Fruit fly (Drosophila melanogaster) whole organism, embryonic: ENCODE data around the gene ich.
A peak's percentile ranks its signal among the peaks of the same experiment; 100 is the strongest.

Experiments
- ATbp ChIP-seq: fragments of 200-800 bp; sonication (Bioruptor generic); optimal IDR thresholded peaks from 2 replicates; lab custom pipeline; 2017; ENCODE audit warnings: missing biosample characterization, mild to moderate bottlenecking, missing genetic modification characterization, missing genetic modification reagents
- Aef1 ChIP-seq: fragments of 200-800 bp; sonication (Bioruptor generic); IDR thresholded peaks from 3 replicates; pipeline ENCODE4 v1.3.6; 2022; ENCODE audit warnings: missing biosample characterization, missing genetic modification characterization
- Awh ChIP-seq: fragments of 200-800 bp; sonication (Bioruptor generic); IDR thresholded peaks from 2 replicates; pipeline ENCODE4, ENCODE4 v1.3.6; 2022; ENCODE audit warnings: missing biosample characterization, missing genetic modification characterization
- CG10462 ChIP-seq: fragments of 200-800 bp; sonication (Bioruptor generic); optimal IDR thresholded peaks from 2 replicates; lab custom pipeline; 2016; ENCODE audit warnings: missing biosample characterization, missing genetic modification characterization
- CG10543 ChIP-seq: fragments of 200-800 bp; sonication (Bioruptor generic); optimal IDR thresholded peaks from 3 replicates; lab custom pipeline; 2017; ENCODE audit warnings: missing biosample characterization, mild to moderate bottlenecking, missing genetic modification characterization, moderate library complexity
- CG11504 ChIP-seq: fragments of 200-800 bp; sonication (Bioruptor generic); optimal IDR thresholded peaks from 3 replicates; lab custom pipeline; 2019; ENCODE audit warnings: missing biosample characterization, mild to moderate bottlenecking, missing genetic modification characterization, moderate library complexity
- CG12299 ChIP-seq: fragments of 200-800 bp; sonication (Bioruptor generic); optimal IDR thresholded peaks from 2 replicates; lab custom pipeline; 2018; ENCODE audit warnings: missing biosample characterization, mild to moderate bottlenecking, missing genetic modification characterization
- CG13775 ChIP-seq: fragments of 200-800 bp; sonication (Bioruptor generic); optimal IDR thresholded peaks from 3 replicates; lab custom pipeline; 2017; ENCODE audit warnings: missing biosample characterization, mild to moderate bottlenecking, missing genetic modification characterization
- CG15514 ChIP-seq: fragments of 200-800 bp; sonication (Bioruptor generic); optimal IDR thresholded peaks from 3 replicates; lab custom pipeline; 2017; ENCODE audit warnings: missing biosample characterization, missing genetic modification characterization, mild to moderate bottlenecking, moderate library complexity, missing genetic modification reagents
- CG1602 ChIP-seq: fragments of 200-800 bp; sonication (Bioruptor generic); optimal IDR thresholded peaks from 3 replicates; lab custom pipeline; 2016; ENCODE audit warnings: missing biosample characterization, missing genetic modification characterization
- CG16779 ChIP-seq: fragments of 200-800 bp; sonication (Bioruptor generic); IDR thresholded peaks from 2 replicates; pipeline ENCODE4 v1.3.6; 2022; ENCODE audit warnings: missing biosample characterization, missing genetic modification characterization
- CG17385 ChIP-seq: fragments of 200-800 bp; sonication (Bioruptor generic); optimal IDR thresholded peaks from 3 replicates; lab custom pipeline; 2018; ENCODE audit warnings: missing biosample characterization, mild to moderate bottlenecking, missing genetic modification characterization
- CG18599 ChIP-seq: fragments of 200-800 bp; sonication (Bioruptor generic); optimal IDR thresholded peaks from 3 replicates; lab custom pipeline; 2017; ENCODE audit warnings: missing biosample characterization, missing genetic modification characterization, mild to moderate bottlenecking, moderate library complexity, missing genetic modification reagents
- CG4360 ChIP-seq: fragments of 200-800 bp; sonication (Bioruptor generic); IDR thresholded peaks from 2 replicates; pipeline ENCODE4 v1.3.6; 2022; ENCODE audit warnings: missing biosample characterization, missing genetic modification characterization
- CG43689 ChIP-seq: fragments of 200-800 bp; sonication (Bioruptor generic); IDR thresholded peaks from 2 replicates; pipeline ENCODE4 v1.3.6; 2022; ENCODE audit warnings: missing biosample characterization, missing genetic modification characterization
- CG4707 ChIP-seq: fragments of 200-800 bp; sonication (Bioruptor generic); optimal IDR thresholded peaks from 2 replicates; lab custom pipeline; 2018; ENCODE audit warnings: missing biosample characterization, mild to moderate bottlenecking, missing genetic modification characterization, moderate library complexity
- CG5180 ChIP-seq: fragments of 200-800 bp; sonication (Bioruptor generic); optimal IDR thresholded peaks from 3 replicates; lab custom pipeline; 2017; ENCODE audit warnings: missing biosample characterization, missing genetic modification characterization, mild to moderate bottlenecking, moderate library complexity, missing genetic modification reagents
- CG9609 ChIP-seq: fragments of 200-800 bp; sonication (Bioruptor generic); optimal IDR thresholded peaks from 3 replicates; lab custom pipeline; 2016; ENCODE audit warnings: missing biosample characterization, missing genetic modification characterization
- CoRest ChIP-seq: fragments of 200-800 bp; sonication (Bioruptor generic); optimal IDR thresholded peaks from 3 replicates; lab custom pipeline; 2018; ENCODE audit warnings: missing biosample characterization, mild to moderate bottlenecking, missing genetic modification characterization, moderate library complexity
- Doc3 ChIP-seq: fragments of 200-800 bp; sonication (Bioruptor generic); IDR thresholded peaks from 3 replicates; pipeline ENCODE4 v1.3.6; 2022; ENCODE audit warnings: missing biosample characterization, missing genetic modification characterization; ENCODE audit not compliant: partially characterized antibody
- Ets65A ChIP-seq: fragments of 200-800 bp; sonication (Bioruptor generic); peaks from one replicate; lab custom pipeline; 2016; ENCODE audit warnings: missing biosample characterization, missing genetic modification characterization
- Fer2 ChIP-seq: fragments of 200-800 bp; sonication (Bioruptor generic); optimal IDR thresholded peaks from 2 replicates; lab custom pipeline; 2018; ENCODE audit warnings: missing biosample characterization, mild to moderate bottlenecking, missing genetic modification characterization, moderate library complexity
- GATAe ChIP-seq: fragments of 200-800 bp; sonication (Bioruptor generic); conservative IDR thresholded peaks from 2 replicates; pipeline ENCODE4 v1.3.6; 2022; ENCODE audit warnings: missing biosample characterization, missing genetic modification characterization
- H15 ChIP-seq: fragments of 200-800 bp; sonication (Bioruptor generic); IDR thresholded peaks from 3 replicates; pipeline ENCODE4 v1.3.6; 2022; ENCODE audit warnings: missing biosample characterization, missing genetic modification characterization
- HLH3B ChIP-seq: fragments of 200-800 bp; sonication (Bioruptor generic); IDR thresholded peaks from 2 replicates; pipeline ENCODE4 v1.3.6; 2022; ENCODE audit warnings: missing biosample characterization, missing genetic modification characterization
- Hey ChIP-seq: fragments of 200-800 bp; sonication (Bioruptor generic); optimal IDR thresholded peaks from 3 replicates; lab custom pipeline; 2018; ENCODE audit warnings: missing biosample characterization, mild to moderate bottlenecking, missing genetic modification characterization
- Hr51 ChIP-seq, 2 experiments: fragments of 200-800 bp; sonication (Bioruptor generic); optimal IDR thresholded peaks; 2 replicates in 1 of 2; 3 replicates in 1 of 2; lab custom pipeline; 2016 to 2018; ENCODE audit warnings: missing biosample characterization in 2 of 2, missing genetic modification characterization in 2 of 2, mild to moderate bottlenecking in 1 of 2, moderate library complexity in 1 of 2
- Mad ChIP-seq: fragments of 200-800 bp; sonication (Bioruptor generic); optimal IDR thresholded peaks from 2 replicates; lab custom pipeline; 2016; ENCODE audit warnings: missing biosample characterization, missing genetic modification characterization
- Myb ChIP-seq: fragments of 200-800 bp; sonication (Bioruptor generic); optimal IDR thresholded peaks from 2 replicates; lab custom pipeline; 2016; ENCODE audit warnings: missing biosample characterization, missing genetic modification characterization
- NC2α ChIP-seq: fragments of 200-800 bp; sonication (Bioruptor generic); optimal IDR thresholded peaks from 2 replicates; lab custom pipeline; 2016; ENCODE audit warnings: missing biosample characterization, missing genetic modification characterization
- Neu2 ChIP-seq: fragments of 200-800 bp; sonication (Bioruptor generic); optimal IDR thresholded peaks from 3 replicates; lab custom pipeline; 2016; ENCODE audit warnings: missing biosample characterization, missing genetic modification characterization, borderline replicate concordance
- Nf-YB ChIP-seq: fragments of 200-800 bp; sonication (Bioruptor generic); optimal IDR thresholded peaks from 3 replicates; lab custom pipeline; 2019; ENCODE audit warnings: missing biosample characterization, mild to moderate bottlenecking, missing genetic modification characterization, moderate library complexity
- PHDP ChIP-seq: fragments of 200-800 bp; sonication (Bioruptor generic); optimal IDR thresholded peaks from 3 replicates; lab custom pipeline; 2018; ENCODE audit warnings: missing biosample characterization, mild to moderate bottlenecking, missing genetic modification characterization, moderate library complexity
- Ssrp ChIP-seq: fragments of 200-800 bp; sonication (Bioruptor generic); optimal IDR thresholded peaks from 2 replicates; lab custom pipeline; 2018; ENCODE audit warnings: missing biosample characterization, mild to moderate bottlenecking, missing genetic modification characterization, moderate library complexity
- Taf1 ChIP-seq: fragments of 200-800 bp; sonication (Bioruptor generic); IDR thresholded peaks from 2 replicates; pipeline ENCODE4 v1.3.6; 2022; ENCODE audit warnings: missing biosample characterization, missing genetic modification characterization
- Xbp1 ChIP-seq: fragments of 200-800 bp; sonication (Bioruptor generic); optimal IDR thresholded peaks from 3 replicates; lab custom pipeline; 2016; ENCODE audit warnings: missing biosample characterization, mild to moderate bottlenecking, missing genetic modification characterization
- ac ChIP-seq: fragments of 200-800 bp; sonication (Bioruptor generic); optimal IDR thresholded peaks from 3 replicates; lab custom pipeline; 2017; ENCODE audit warnings: missing biosample characterization, mild to moderate bottlenecking, missing genetic modification characterization
- al ChIP-seq: fragments of 200-800 bp; sonication (Bioruptor generic); IDR thresholded peaks from 2 replicates; pipeline ENCODE4 v1.3.6; 2022; ENCODE audit warnings: missing biosample characterization, missing genetic modification characterization
- bowl ChIP-seq: fragments of 200-800 bp; sonication (Bioruptor generic); IDR thresholded peaks from 2 replicates; pipeline ENCODE4 v1.3.6; 2022; ENCODE audit warnings: missing biosample characterization, missing genetic modification characterization
- cg ChIP-seq: fragments of 200-800 bp; sonication (Bioruptor generic); optimal IDR thresholded peaks from 3 replicates; lab custom pipeline; 2019; ENCODE audit warnings: missing biosample characterization, mild to moderate bottlenecking, missing genetic modification characterization, moderate library complexity
- chm ChIP-seq: fragments of 200-800 bp; sonication (Bioruptor generic); IDR thresholded peaks from 2 replicates; pipeline ENCODE4 v1.3.6; 2022; ENCODE audit warnings: missing biosample characterization, missing genetic modification characterization
- croc ChIP-seq: fragments of 200-800 bp; sonication (Bioruptor generic); conservative IDR thresholded peaks from 3 replicates; pipeline ENCODE4 v1.3.6; 2022; ENCODE audit warnings: missing biosample characterization, missing genetic modification characterization
- dpn ChIP-seq, 2 experiments: fragments of 200-800 bp; sonication (Bioruptor generic); optimal IDR thresholded peaks; 3 replicates each; lab custom pipeline; 2016; ENCODE audit warnings: missing biosample characterization in 2 of 2, missing genetic modification characterization in 2 of 2
- emc ChIP-seq: fragments of 200-800 bp; sonication (Bioruptor generic); optimal IDR thresholded peaks from 2 replicates; lab custom pipeline; 2016; ENCODE audit warnings: missing biosample characterization, missing genetic modification characterization
- h ChIP-seq: fragments of >200 bp; optimal IDR thresholded peaks from 2 replicates; lab custom pipeline; 2017
- knrl ChIP-seq: fragments of 200-800 bp; sonication (Bioruptor generic); IDR thresholded peaks from 3 replicates; pipeline ENCODE4 v1.3.6; 2022; ENCODE audit warnings: missing biosample characterization, missing genetic modification characterization; ENCODE audit not compliant: partially characterized antibody
- rib ChIP-seq: fragments of 200-800 bp; sonication (Bioruptor generic); IDR thresholded peaks from 2 replicates; pipeline ENCODE4 v1.3.6; 2022; ENCODE audit warnings: missing biosample characterization, missing genetic modification characterization
- sr ChIP-seq: fragments of 200-800 bp; sonication (Bioruptor generic); IDR thresholded peaks from 3 replicates; pipeline ENCODE4 v1.3.6; 2022; ENCODE audit warnings: missing biosample characterization, missing genetic modification characterization
- toy ChIP-seq: fragments of 200-800 bp; sonication (Bioruptor generic); IDR thresholded peaks from 2 replicates; pipeline ENCODE4 v1.3.6; 2022; ENCODE audit warnings: missing biosample characterization, missing genetic modification characterization
- trem ChIP-seq: fragments of 200-800 bp; optimal IDR thresholded peaks from 3 replicates; lab custom pipeline; 2019; ENCODE audit warnings: missing biosample characterization, mild to moderate bottlenecking, missing genetic modification characterization, moderate library complexity
- zfh1 ChIP-seq: fragments of 200-800 bp; sonication (Bioruptor generic); IDR thresholded peaks from 3 replicates; pipeline ENCODE4 v1.3.6; 2022; ENCODE audit warnings: missing biosample characterization, missing genetic modification characterization

ich gene

DNA sequence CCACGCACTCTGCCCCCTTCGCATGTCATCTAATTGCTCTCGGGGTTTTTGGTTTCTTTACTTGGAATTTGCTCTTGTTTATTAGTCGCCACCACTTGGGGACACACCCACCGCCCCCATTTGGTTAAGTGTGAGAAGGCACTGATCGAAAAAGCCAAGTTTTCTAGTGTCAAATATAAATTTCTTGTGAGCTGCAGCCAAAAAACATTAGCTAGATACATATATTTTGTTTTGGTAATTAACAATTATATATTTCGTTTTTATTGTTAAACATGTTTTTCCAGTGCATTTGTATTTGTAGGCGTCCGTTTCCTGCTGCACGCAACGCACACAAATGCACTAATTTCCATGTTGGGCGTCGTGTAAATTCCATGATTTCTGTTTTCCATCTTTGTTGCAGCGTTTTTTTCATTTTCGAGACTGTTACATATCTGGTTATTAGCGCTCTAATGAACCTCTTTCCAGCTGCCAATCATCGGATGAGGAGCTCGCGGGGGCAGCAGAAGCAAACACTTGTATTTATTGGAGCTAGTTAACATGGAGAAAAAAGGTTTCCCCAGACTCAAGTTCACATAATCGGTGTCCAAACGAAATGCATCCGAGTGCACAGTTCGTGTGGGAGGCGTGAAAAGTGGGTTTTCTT, 42.6 kb downstream of the ich start (continued):
- TF ChIP-seq CG4707 (GFP tag; lab: Kevin White, UChicago) (no peak), HLH3B (GFP tag; lab: Robert Waterston, UW) (0 out of 2 replicates have a peak, but pooled peaks have one; percentile 11), CG12299 (tag; lab: Kevin White, UChicago) (no peak), Neu2 (GFP tag; lab: Kevin White, UChicago) (no peak), GATAe (no peak), dpn (GFP tag; optimal IDR thresholded peaks at IDR 0.05; lab: Kevin White, UChicago) (no peak), Ssrp (no peak), CG13775 (no peak), croc (no peak; the same call in 2 of the 3 replicates), Ets65A (GFP tag; lab: Kevin White, UChicago) (peak; percentile 89), Nf-YB (GFP tag; lab: Kevin White, UChicago) (no peak), rib (GFP tag; lab: Robert Waterston, UW) (no peak), chm (GFP tag; lab: Robert Waterston, UW) (no peak), Hr51 (GFP tag; optimal IDR thresholded peaks at IDR 0.05; lab: Kevin White, UChicago) (no peak), CG15514 (GFP tag; lab: Kevin White, UChicago) (no peak), Aef1 (no peak), Myb (GFP tag; lab: Kevin White, UChicago) (no peak), CG10543 (GFP tag; lab: Kevin White, UChicago) (no peak), cg (GFP tag; lab: Kevin White, UChicago) (peak; percentile 4), Mad (GFP tag; lab: Kevin White, UChicago) (no peak), CG11504 (tag; lab: Kevin White, UChicago) (peak; percentile 65), ac (GFP tag; lab: Kevin White, UChicago) (no peak), Taf1 (no peak), CG16779 (GFP tag; lab: Robert Waterston, UW) (no peak), H15 (GFP tag; lab: Robert Waterston, UW) (0 out of 3 replicates have a peak, but pooled peaks have one; percentile 7), CG5180 (GFP tag; lab: Kevin White, UChicago) (no peak), CG17385 (no peak), Hey (no peak), Xbp1 (GFP tag; lab: Kevin White, UChicago) (no peak), CG43689 (no peak), toy (no peak), zfh1 (GFP tag; lab: Robert Waterston, UW) (peak; percentile 69), bowl (GFP tag; lab: Robert Waterston, UW) (no peak), Awh (GFP tag; lab: Robert Waterston, UW) (peak; percentile 72; the same call in 1 of the 2 replicates), PHDP (tag; lab: Kevin White, UChicago) (no peak), Fer2 (tag; lab: Kevin White, UChicago) (no peak), CG10462 (no peak), sr (GFP tag; lab: Robert Waterston, UW) (peak; percentile 34; the same call in 1 of the 3 replicates), trem (tag; lab: Kevin White, UChicago) (peak; percentile 8), NC2α (GFP tag; lab: Kevin White, UChicago) (no peak), CG18599 (no peak), ATbp (no peak), al (GFP tag; lab: Robert Waterston, UW) (no peak), Doc3 (GFP tag; lab: Robert Waterston, UW) (no peak), CoRest (tag; lab: Kevin White, UChicago) (no peak), h (lab: Kevin White, UChicago) (no peak), knrl (GFP tag; lab: Robert Waterston, UW) (no peak), CG9609 (GFP tag; lab: Kevin White, UChicago) (no peak), emc (no peak), CG4360 (no peak), CG1602 (no peak)
